Worm (Caenorhabditis elegans): ENCODE results near the gene C34D4.2.

C34D4.2 gene

DNA sequence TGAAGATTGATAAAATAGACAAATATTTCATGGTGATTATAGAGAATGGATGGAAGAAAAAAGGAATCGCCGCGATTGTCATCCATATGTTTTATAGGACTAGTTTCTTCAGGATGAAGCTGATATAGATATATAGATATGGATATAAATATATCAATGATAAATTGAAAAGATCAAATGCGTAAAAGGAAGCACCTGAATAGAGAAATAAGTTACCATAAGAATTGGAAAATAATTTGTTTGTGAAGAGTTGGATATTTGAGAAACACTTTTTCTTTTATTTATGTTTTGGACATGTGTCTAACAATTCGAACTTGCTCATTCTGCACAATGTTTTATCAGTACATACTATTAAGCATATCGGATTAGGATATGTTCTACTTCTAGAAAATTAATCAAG is 33.6 kb downstream of the C34D4.2 start, which contains the start of gene C42D4.13:
TSS of gene C42D4.13 (minus strand) at position 101 of the 400 bp plus-strand sequence.
- TF ChIP-seq ama-1 (optimal IDR thresholded peaks at IDR 0.05) (no peak), tbx-37 (GFP tag; conservative IDR thresholded peaks at IDR 0.05) (no peak), scrt-1 (GFP tag; IDR thresholded peaks at IDR 0.05) (no peak), ceh-36 (tag; optimal IDR thresholded peaks at IDR 0.05) (no peak), ceh-13 (GFP tag; optimal IDR thresholded peaks at IDR 0.05) (no peak), ets-7 (tag; optimal IDR thresholded peaks at IDR 0.05) (no peak), tra-4 (tag; optimal IDR thresholded peaks at IDR 0.05) (no peak), aly-1 (tag; optimal IDR thresholded peaks at IDR 0.05) (no peak), pes-1 (GFP tag; IDR thresholded peaks at IDR 0.05) (no peak), hmg-4 (GFP tag; optimal IDR thresholded peaks at IDR 0.05) (no peak), tbx-11 (GFP tag; IDR thresholded peaks at IDR 0.05) (no peak), B0310.2 (tag; optimal IDR thresholded peaks at IDR 0.05) (no peak), flt-1 (GFP tag; IDR thresholded peaks at IDR 0.05) (no peak), hmbx-1 (tag; optimal IDR thresholded peaks at IDR 0.05) (no peak), sea-1 (GFP tag; conservative IDR thresholded peaks at IDR 0.05) (no peak), hnd-1 (tag; optimal IDR thresholded peaks at IDR 0.05) (no peak)

ce11 chrIV:7188528-7189422 is 34.3 kb downstream of the C34D4.2 start, which contains the start of gene srlf-7:
TSS of gene srlf-7 (plus strand) at chrIV:7189287.
- TF ChIP-seq B0310.2 (tag; optimal IDR thresholded peaks at IDR 0.05) (no peak), scrt-1 (GFP tag; IDR thresholded peaks at IDR 0.05) (no peak), aly-1 (tag; optimal IDR thresholded peaks at IDR 0.05) (no peak), flt-1 (GFP tag; IDR thresholded peaks at IDR 0.05) (no peak), hmg-4 (GFP tag; optimal IDR thresholded peaks at IDR 0.05) (no peak), ama-1 (optimal IDR thresholded peaks at IDR 0.05) (no peak), ets-7 (tag; optimal IDR thresholded peaks at IDR 0.05) (no peak), F13C5.2 (tag; optimal IDR thresholded peaks at IDR 0.05) (no peak), tbx-11 (GFP tag; IDR thresholded peaks at IDR 0.05) (no peak), ceh-36 (tag; optimal IDR thresholded peaks at IDR 0.05) (no peak), ceh-13 (GFP tag; optimal IDR thresholded peaks at IDR 0.05) (no peak), tbx-37 (GFP tag; conservative IDR thresholded peaks at IDR 0.05) (no peak), tra-4 (tag; optimal IDR thresholded peaks at IDR 0.05) (no peak), pes-1 (GFP tag; IDR thresholded peaks at IDR 0.05) (no peak), sea-1 (GFP tag; conservative IDR thresholded peaks at IDR 0.05) (no peak), hnd-1 (tag; optimal IDR thresholded peaks at IDR 0.05) (no peak), hmbx-1 (tag; optimal IDR thresholded peaks at IDR 0.05) (no peak)

- no peak for TF ChIP-seq aly-1 (tag; optimal IDR thresholded peaks at IDR 0.05)
- TF ChIP-seq pes-1 (GFP tag; IDR thresholded peaks at IDR 0.05), result no peak
- TF ChIP-seq ceh-13 (GFP tag; optimal IDR thresholded peaks at IDR 0.05), result no peak
- TF ChIP-seq ama-1 (optimal IDR thresholded peaks at IDR 0.05), result no peak
- no peak for TF ChIP-seq ets-7 (tag; optimal IDR thresholded peaks at IDR 0.05)
- no peak for TF ChIP-seq F13C5.2 (tag; optimal IDR thresholded peaks at IDR 0.05)
- no peak for TF ChIP-seq tbx-11 (GFP tag; IDR thresholded peaks at IDR 0.05)
- no peak for TF ChIP-seq tbx-37 (GFP tag; conservative IDR thresholded peaks at IDR 0.05)
- no peak for TF ChIP-seq hnd-1 (tag; optimal IDR thresholded peaks at IDR 0.05)
- TF ChIP-seq scrt-1 (GFP tag; IDR thresholded peaks at IDR 0.05), result no peak
- no peak for TF ChIP-seq hmbx-1 (tag; optimal IDR thresholded peaks at IDR 0.05)
- TF ChIP-seq flt-1 (GFP tag; IDR thresholded peaks at IDR 0.05), result no peak
- TF ChIP-seq B0310.2 (tag; optimal IDR thresholded peaks at IDR 0.05), result no peak
- no peak for TF ChIP-seq hmg-4 (GFP tag; optimal IDR thresholded peaks at IDR 0.05)
- TF ChIP-seq ceh-36 (tag; optimal IDR thresholded peaks at IDR 0.05), result no peak
- TF ChIP-seq tra-4 (tag; optimal IDR thresholded peaks at IDR 0.05), result no peak
- no peak for TF ChIP-seq sea-1 (GFP tag; conservative IDR thresholded peaks at IDR 0.05)
Observed at ce11 chrIV:7190409-7190808, 36.0 kb downstream of the C34D4.2 start.

DNA sequence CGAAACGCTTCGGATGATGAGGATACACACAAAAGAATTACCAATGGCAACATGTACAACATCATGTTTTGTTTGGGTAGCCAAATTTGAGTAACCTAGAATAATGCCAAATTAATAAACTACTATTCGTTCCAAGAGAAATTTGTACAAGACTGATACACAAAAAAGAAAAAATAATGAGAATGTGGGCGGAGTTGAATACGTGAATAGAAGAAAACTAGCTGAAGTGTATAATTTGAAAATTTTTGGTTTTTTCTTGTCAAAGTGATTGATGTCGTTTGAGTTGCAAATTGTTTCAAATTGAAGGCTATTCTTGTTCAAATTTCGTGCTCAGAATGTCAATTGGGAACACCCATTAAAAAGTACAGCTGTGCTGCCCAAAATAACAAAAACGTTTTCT is 37.3 kb downstream of the C34D4.2 start, which contains the start of gene R13A1.5:
TSS of gene R13A1.5 (minus strand) at position 101 of the 400 bp plus-strand sequence.
- no peak for TF ChIP-seq tbx-37 (GFP tag; conservative IDR thresholded peaks at IDR 0.05)
- no peak for TF ChIP-seq hmbx-1 (tag; optimal IDR thresholded peaks at IDR 0.05)
- TF ChIP-seq ceh-13 (GFP tag; optimal IDR thresholded peaks at IDR 0.05), result no peak
- TF ChIP-seq scrt-1 (GFP tag; IDR thresholded peaks at IDR 0.05), result no peak
- no peak for TF ChIP-seq ets-7 (tag; optimal IDR thresholded peaks at IDR 0.05)
- TF ChIP-seq ama-1 (optimal IDR thresholded peaks at IDR 0.05), result no peak
- no peak for TF ChIP-seq tra-4 (tag; optimal IDR thresholded peaks at IDR 0.05)
- TF ChIP-seq pes-1 (GFP tag; IDR thresholded peaks at IDR 0.05), result no peak
- TF ChIP-seq ceh-36 (tag; optimal IDR thresholded peaks at IDR 0.05), result no peak
- no peak for TF ChIP-seq hmg-4 (GFP tag; optimal IDR thresholded peaks at IDR 0.05)
- no peak for TF ChIP-seq flt-1 (GFP tag; IDR thresholded peaks at IDR 0.05)
- TF ChIP-seq hnd-1 (tag; optimal IDR thresholded peaks at IDR 0.05), result no peak
- no peak for TF ChIP-seq tbx-11 (GFP tag; IDR thresholded peaks at IDR 0.05)
- no peak for TF ChIP-seq F13C5.2 (tag; optimal IDR thresholded peaks at IDR 0.05)
- no peak for TF ChIP-seq aly-1 (tag; optimal IDR thresholded peaks at IDR 0.05)
- no peak for TF ChIP-seq sea-1 (GFP tag; conservative IDR thresholded peaks at IDR 0.05)

DNA sequence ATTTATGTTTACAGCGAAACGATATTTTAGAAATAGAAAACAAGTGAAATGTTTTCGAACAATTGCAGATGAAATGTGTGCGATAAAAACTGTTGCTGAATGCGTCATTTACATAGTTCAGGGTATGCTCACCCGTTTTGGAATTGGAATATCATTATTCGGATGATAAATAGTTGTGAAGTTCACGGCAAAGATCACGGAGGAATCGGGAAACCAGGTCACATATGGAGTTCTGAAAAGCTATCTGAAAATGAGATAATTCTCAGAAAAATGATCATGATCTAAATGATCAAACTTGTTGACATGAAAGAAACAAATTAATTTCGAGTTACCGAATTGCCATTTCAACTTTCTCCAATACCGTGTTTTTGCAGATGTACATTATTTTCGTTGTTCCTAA is 41.3 kb downstream of the C34D4.2 start, which contains the start of gene best-16:
TSS of gene best-16 (minus strand) at position 101 of the 400 bp plus-strand sequence.
- TF ChIP-seq ceh-36 (tag; optimal IDR thresholded peaks at IDR 0.05), result no peak
- no peak for TF ChIP-seq tbx-11 (GFP tag; IDR thresholded peaks at IDR 0.05)
- TF ChIP-seq hnd-1 (tag; optimal IDR thresholded peaks at IDR 0.05), result no peak
- no peak for TF ChIP-seq sea-1 (GFP tag; conservative IDR thresholded peaks at IDR 0.05)
- TF ChIP-seq hmbx-1 (tag; optimal IDR thresholded peaks at IDR 0.05), result no peak
- TF ChIP-seq B0310.2 (tag; optimal IDR thresholded peaks at IDR 0.05), result no peak
- no peak for TF ChIP-seq hmg-4 (GFP tag; optimal IDR thresholded peaks at IDR 0.05)
- no peak for TF ChIP-seq pes-1 (GFP tag; IDR thresholded peaks at IDR 0.05)
- no peak for TF ChIP-seq flt-1 (GFP tag; IDR thresholded peaks at IDR 0.05)
- TF ChIP-seq tbx-37 (GFP tag; conservative IDR thresholded peaks at IDR 0.05), result no peak
- no peak for TF ChIP-seq aly-1 (tag; optimal IDR thresholded peaks at IDR 0.05)
- no peak for TF ChIP-seq ceh-13 (GFP tag; optimal IDR thresholded peaks at IDR 0.05)
- TF ChIP-seq ama-1 (optimal IDR thresholded peaks at IDR 0.05), result no peak
- TF ChIP-seq scrt-1 (GFP tag; IDR thresholded peaks at IDR 0.05), result no peak
- no peak for TF ChIP-seq F13C5.2 (tag; optimal IDR thresholded peaks at IDR 0.05)
- TF ChIP-seq ets-7 (tag; optimal IDR thresholded peaks at IDR 0.05), result no peak
- no peak for TF ChIP-seq tra-4 (tag; optimal IDR thresholded peaks at IDR 0.05)

ce11 chrIV:7196853-7197252 is 42.4 kb downstream of the C34D4.2 start, which contains the start of gene unc-8:
TSS of gene unc-8 (plus strand) at chrIV:7197153.
- no peak for TF ChIP-seq ama-1 (optimal IDR thresholded peaks at IDR 0.05)
- no peak for TF ChIP-seq tbx-37 (GFP tag; conservative IDR thresholded peaks at IDR 0.05)
- no peak for TF ChIP-seq hmbx-1 (tag; optimal IDR thresholded peaks at IDR 0.05)
- TF ChIP-seq B0310.2 (tag; optimal IDR thresholded peaks at IDR 0.05), result no peak
- TF ChIP-seq tbx-11 (GFP tag; IDR thresholded peaks at IDR 0.05), result no peak
- TF ChIP-seq aly-1 (tag; optimal IDR thresholded peaks at IDR 0.05), result no peak
- TF ChIP-seq ets-7 (tag; optimal IDR thresholded peaks at IDR 0.05), result no peak
- no peak for TF ChIP-seq sea-1 (GFP tag; conservative IDR thresholded peaks at IDR 0.05)
